Worm (Caenorhabditis elegans) whole organism, L4/young adult: ENCODE measurements around the gene wdr-83.

Experiments used
- W03F9.2 ChIP-seq: fragments of 150-350 bp; optimal IDR thresholded peaks from 2 replicates; lab custom pipeline; 2014; ENCODE audit warnings: missing biosample characterization, missing genetic modification characterization
- dao-5 ChIP-seq: sonication (generic microtip); optimal IDR thresholded peaks from 2 replicates; lab custom pipeline; 2016; ENCODE audit warnings: missing genotype, missing genetic modification characterization, moderate library complexity, missing compliant biosample characterization

ce11 chrII:4992977-4993376 is 38.5 kb downstream of the wdr-83 start, which contains the start of gene pigb-1:
- TF ChIP-seq dao-5 (tag; lab: Kevin White, UChicago) (no peak), W03F9.2 (tag; lab: Kevin White, UChicago) (no peak)
